Worm (Caenorhabditis elegans) whole organism, L3 larva: ENCODE measurements around the gene rpoa-12.

ENCODE experiments used
- aly-2 ChIP-seq: fragments of 150-350 bp; optimal IDR thresholded peaks from 2 replicates; lab custom pipeline; 2014; ENCODE audit warnings: missing biosample characterization, missing genetic modification characterization
- ceh-28 ChIP-seq: fragments of 150-350 bp; optimal IDR thresholded peaks from 2 replicates; lab custom pipeline; 2014; ENCODE audit warnings: missing biosample characterization, missing genetic modification reagents, missing genetic modification characterization
- ceh-82 ChIP-seq: fragments of 150-350 bp; optimal IDR thresholded peaks from 2 replicates; lab custom pipeline; 2014; ENCODE audit warnings: missing biosample characterization, missing genetic modification characterization
- ceh-9 ChIP-seq: sonication (generic microtip); optimal IDR thresholded peaks from 2 replicates; lab custom pipeline; 2018; ENCODE audit warnings: missing biosample characterization, missing genetic modification characterization
- daf-12 ChIP-seq: fragments of 150-350 bp; optimal IDR thresholded peaks from 2 replicates; lab custom pipeline; 2014; ENCODE audit warnings: missing biosample characterization, missing genetic modification reagents, missing genetic modification characterization
- egl-27 ChIP-seq: sonication (generic microtip); optimal IDR thresholded peaks from 4 replicates; lab custom pipeline; 2017; ENCODE audit warnings: missing biosample characterization, missing genetic modification reagents, missing genetic modification characterization
- egl-5 ChIP-seq: fragments of 150-350 bp; optimal IDR thresholded peaks from 2 replicates; lab custom pipeline; 2017; ENCODE audit warnings: missing biosample characterization, missing genetic modification reagents, missing genetic modification characterization, inconsistent platforms
- elt-1 ChIP-seq: fragments of 150-350 bp; optimal IDR thresholded peaks from 2 replicates; lab custom pipeline; 2014; ENCODE audit warnings: missing biosample characterization, missing genetic modification characterization
- elt-2 ChIP-seq: sonication (generic microtip); optimal IDR thresholded peaks from 2 replicates; lab custom pipeline; 2016; ENCODE audit warnings: missing genetic modification reagents, mild to moderate bottlenecking, missing genetic modification characterization, missing compliant biosample characterization
- fkh-10 ChIP-seq: sonication (generic microtip); optimal IDR thresholded peaks from 2 replicates; lab custom pipeline; 2017; ENCODE audit warnings: missing biosample characterization, missing genetic modification reagents, missing genetic modification characterization
- fkh-2 ChIP-seq: fragments of 150-350 bp; optimal IDR thresholded peaks from 2 replicates; lab custom pipeline; 2014; ENCODE audit warnings: missing biosample characterization, missing genetic modification reagents, missing genetic modification characterization
- jun-1 ChIP-seq: fragments of 150-350 bp; optimal IDR thresholded peaks from 2 replicates; lab custom pipeline; 2014; ENCODE audit warnings: missing biosample characterization, missing genetic modification reagents, missing genetic modification characterization
- lin-15B ChIP-seq: fragments of 150-350 bp; optimal IDR thresholded peaks from 2 replicates; lab custom pipeline; 2014; ENCODE audit warnings: missing biosample characterization, missing genetic modification characterization
- lsy-12 ChIP-seq: sonication (generic microtip); optimal IDR thresholded peaks from 2 replicates; lab custom pipeline; 2016; ENCODE audit warnings: mild to moderate bottlenecking, missing genetic modification characterization, missing compliant biosample characterization
- mdl-1 ChIP-seq: fragments of 150-350 bp; optimal IDR thresholded peaks from 2 replicates; lab custom pipeline; 2014; ENCODE audit warnings: missing biosample characterization, missing genetic modification characterization
- mml-1 ChIP-seq: fragments of 150-350 bp; sonication (generic microtip); optimal IDR thresholded peaks from 3 replicates; lab custom pipeline; 2014; ENCODE audit warnings: missing biosample characterization, missing genetic modification characterization
- nhr-12 ChIP-seq: fragments of 150-350 bp; optimal IDR thresholded peaks from 2 replicates; lab custom pipeline; 2014; ENCODE audit warnings: missing biosample characterization, missing genetic modification characterization
- nhr-237 ChIP-seq: fragments of 150-350 bp; optimal IDR thresholded peaks from 2 replicates; lab custom pipeline; 2014; ENCODE audit warnings: missing biosample characterization, missing genetic modification characterization
- nhr-25 ChIP-seq: sonication (generic microtip); optimal IDR thresholded peaks from 2 replicates; lab custom pipeline; 2017; ENCODE audit warnings: missing biosample characterization, missing genetic modification characterization
- nhr-28 ChIP-seq: fragments of 150-350 bp; optimal IDR thresholded peaks from 2 replicates; lab custom pipeline; 2014; ENCODE audit warnings: missing biosample characterization, missing genetic modification characterization
- nhr-43 ChIP-seq: sonication (generic microtip); optimal IDR thresholded peaks from 2 replicates; lab custom pipeline; 2016; ENCODE audit warnings: mild to moderate bottlenecking, missing genetic modification characterization, missing compliant biosample characterization; ENCODE audit not compliant: poor library complexity, severe bottlenecking
- nhr-67 ChIP-seq: fragments of 150-350 bp; optimal IDR thresholded peaks from 2 replicates; lab custom pipeline; 2014; ENCODE audit warnings: missing biosample characterization, missing genetic modification characterization
- nhr-76 ChIP-seq: fragments of 150-350 bp; sonication (generic microtip); optimal IDR thresholded peaks from 5 replicates; lab custom pipeline; 2014; ENCODE audit warnings: missing biosample characterization, missing genetic modification characterization
- nhr-77 ChIP-seq: fragments of 150-350 bp; optimal IDR thresholded peaks from 2 replicates; lab custom pipeline; 2014; ENCODE audit warnings: missing biosample characterization, missing genetic modification characterization
- pha-4 ChIP-seq: fragments of 150-350 bp; optimal IDR thresholded peaks from 2 replicates; lab custom pipeline; 2014; ENCODE audit warnings: missing biosample characterization, missing genetic modification reagents, missing genetic modification characterization
- pqm-1 ChIP-seq: fragments of 150-350 bp; optimal IDR thresholded peaks from 2 replicates; lab custom pipeline; 2017; ENCODE audit warnings: missing biosample characterization, missing genetic modification characterization, inconsistent platforms
- sea-2 ChIP-seq: fragments of 150-350 bp; sonication (generic microtip); optimal IDR thresholded peaks from 4 replicates; lab custom pipeline; 2014; ENCODE audit warnings: missing biosample characterization, missing genetic modification reagents, missing genetic modification characterization
- skn-1 ChIP-seq: fragments of 150-350 bp; optimal IDR thresholded peaks from 2 replicates; lab custom pipeline; 2014; ENCODE audit warnings: missing biosample characterization, missing genetic modification characterization
- snpc-4 ChIP-seq: fragments of 150-350 bp; optimal IDR thresholded peaks from 2 replicates; lab custom pipeline; 2014; ENCODE audit warnings: missing biosample characterization, missing genetic modification characterization
- tbx-2 ChIP-seq: sonication (generic microtip); optimal IDR thresholded peaks from 2 replicates; lab custom pipeline; 2016; ENCODE audit warnings: mild to moderate bottlenecking, missing genetic modification characterization, missing compliant biosample characterization
- unc-62 ChIP-seq: fragments of 150-350 bp; sonication (generic microtip); optimal IDR thresholded peaks from 4 replicates; lab custom pipeline; 2014; ENCODE audit warnings: missing biosample characterization, missing genetic modification reagents, missing genetic modification characterization
- zag-1 ChIP-seq: fragments of 150-350 bp; optimal IDR thresholded peaks from 2 replicates; lab custom pipeline; 2014; ENCODE audit warnings: missing biosample characterization, missing genetic modification characterization

Gene rpoa-12

DNA sequence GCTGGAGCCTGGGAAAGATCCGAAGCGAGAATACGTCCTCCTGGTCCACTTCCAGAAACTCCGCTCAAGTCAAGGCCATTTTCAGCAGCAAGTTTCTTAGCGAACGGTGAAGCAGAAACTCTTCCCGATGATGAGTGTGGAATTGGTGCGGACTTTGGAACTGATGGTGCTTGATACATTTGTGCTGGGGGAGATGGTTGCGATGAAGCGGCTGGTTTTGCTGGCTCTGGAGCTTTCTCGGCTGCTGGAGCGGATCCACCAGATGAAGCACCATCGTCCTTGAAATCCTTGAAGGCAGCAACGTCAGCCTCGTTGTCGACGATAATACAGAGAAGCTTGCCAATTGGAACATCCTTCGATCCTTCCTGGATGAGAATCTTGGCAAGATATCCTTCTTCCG, 23.3 kb upstream of the rpoa-12 start:
- TF ChIP-seq nhr-28 (no peak), elt-1 (tag; lab: Kevin White, UChicago) (no peak), fkh-2 (tag; lab: Kevin White, UChicago) (no peak), nhr-25 (tag; lab: Kevin White, UChicago) (no peak), lsy-12 (tag; lab: Kevin White, UChicago) (no peak), nhr-77 (tag; lab: Kevin White, UChicago) (no peak), tbx-2 (no peak), ceh-28 (no peak), ceh-9 (tag; lab: Kevin White, UChicago) (no peak), ceh-82 (tag; lab: Kevin White, UChicago) (no peak), egl-27 (tag; lab: Kevin White, UChicago) (no peak), pqm-1 (no peak), zag-1 (no peak), nhr-67 (tag; lab: Kevin White, UChicago) (no peak), aly-2 (tag; lab: Kevin White, UChicago) (no peak)

ce11 chrV:14440841-14441240, 17.7 kb upstream of the rpoa-12 start, which contains the start of gene F23B12.4:
Gene F23B12.4, plus strand, starts transcription at chrV:14441141.
- TF ChIP-seq pha-4 (tag; lab: Kevin White, UChicago): no peak
- TF ChIP-seq daf-12: no peak
- TF ChIP-seq elt-2: no peak
- no peak for TF ChIP-seq zag-1
- TF ChIP-seq nhr-12 (tag; lab: Kevin White, UChicago): no peak
- no peak for TF ChIP-seq nhr-28
- TF ChIP-seq mml-1 (tag; lab: Kevin White, UChicago): no peak
- TF ChIP-seq skn-1 (tag; lab: Kevin White, UChicago): no peak
- no peak for TF ChIP-seq nhr-76

DNA sequence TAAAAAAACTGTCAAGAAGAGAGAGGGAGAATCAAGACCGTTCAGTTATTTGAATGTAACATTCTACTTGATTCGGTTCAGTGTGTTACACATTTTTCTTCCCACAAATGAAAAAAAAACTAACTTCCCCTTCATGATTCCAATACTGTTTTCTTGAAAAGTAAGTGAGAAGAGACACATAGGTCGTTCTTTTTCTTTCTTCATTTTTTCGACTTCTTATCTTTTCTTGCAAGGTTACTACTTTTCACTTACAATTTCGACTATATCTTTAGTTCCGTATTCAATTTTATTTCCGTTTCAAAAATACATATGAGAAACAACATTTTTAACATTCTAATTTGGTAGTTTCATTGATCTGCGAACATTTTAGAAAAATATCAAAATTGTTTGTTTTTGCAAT, 16.1 kb upstream of the rpoa-12 start:
- no peak for TF ChIP-seq nhr-77 (tag; lab: Kevin White, UChicago)
- no peak for TF ChIP-seq lsy-12 (tag; lab: Kevin White, UChicago)
- peak; percentile 31 for TF ChIP-seq nhr-25 (tag; lab: Kevin White, UChicago)

DNA sequence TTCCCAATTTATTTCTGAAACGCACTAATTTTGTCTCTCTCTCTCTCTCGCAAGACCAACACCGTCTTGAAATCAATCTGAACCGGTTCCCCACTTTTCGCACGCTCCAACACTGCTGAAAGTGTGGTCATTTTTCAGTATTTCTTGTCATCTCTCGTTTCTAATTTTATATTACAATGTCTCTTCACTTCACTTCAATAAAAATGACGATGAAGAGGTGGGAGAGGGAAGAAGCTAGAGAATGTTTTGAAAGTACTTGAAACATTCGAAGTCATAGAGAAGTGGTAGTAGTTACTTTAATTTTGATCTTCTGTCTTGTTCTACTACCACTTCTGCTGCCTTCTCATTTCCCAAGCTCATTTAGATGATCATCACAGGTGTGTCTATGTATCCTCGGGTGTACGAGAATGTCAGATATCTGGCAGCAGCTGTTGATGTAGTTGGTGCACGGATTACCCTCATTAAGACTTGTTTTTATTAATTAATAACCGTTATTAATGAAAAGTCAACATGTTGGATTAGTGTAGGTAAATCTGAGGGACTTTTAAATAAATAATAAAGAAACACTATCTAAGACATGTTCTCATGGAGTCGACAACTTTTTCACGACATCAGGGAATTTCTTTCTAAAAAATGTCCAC, 15.1 kb upstream of the rpoa-12 start:
- no peak for TF ChIP-seq egl-5 (tag; lab: Kevin White, UChicago)
- TF ChIP-seq nhr-25 (tag; lab: Kevin White, UChicago): peak; percentile 31
- TF ChIP-seq unc-62 (GFP tag; lab: Kevin White, UChicago): no peak

ce11 chrV:14437355-14437754, 14.3 kb upstream of the rpoa-12 start:
- no peak for TF ChIP-seq unc-62 (GFP tag; lab: Kevin White, UChicago)
- no peak for TF ChIP-seq mdl-1 (tag; lab: Kevin White, UChicago)
- no peak for TF ChIP-seq sea-2 (GFP tag; lab: Kevin White, UChicago)
- no peak for TF ChIP-seq nhr-237 (tag; lab: Kevin White, UChicago)
- no peak for TF ChIP-seq fkh-10 (GFP tag; lab: Kevin White, UChicago)
- no peak for TF ChIP-seq nhr-77 (tag; lab: Kevin White, UChicago)
- no peak for TF ChIP-seq lin-15B (tag; lab: Kevin White, UChicago)
- no peak for TF ChIP-seq ceh-9 (tag; lab: Kevin White, UChicago)
- TF ChIP-seq ceh-82 (tag; lab: Kevin White, UChicago): no peak
- no peak for TF ChIP-seq fkh-2 (tag; lab: Kevin White, UChicago)
- no peak for TF ChIP-seq snpc-4 (tag; lab: Kevin White, UChicago)
- TF ChIP-seq ceh-28: no peak
- TF ChIP-seq elt-1 (tag; lab: Kevin White, UChicago): no peak
- TF ChIP-seq jun-1 (tag; lab: Kevin White, UChicago): no peak
- no peak for TF ChIP-seq nhr-43 (tag; lab: Kevin White, UChicago)
- no peak for TF ChIP-seq aly-2 (tag; lab: Kevin White, UChicago)
- no peak for TF ChIP-seq nhr-25 (tag; lab: Kevin White, UChicago)
